Worm (Caenorhabditis elegans) whole organism, young adult: ENCODE data around the gene str-134.

Experiments
- B0336.3 ChIP-seq: fragments of 200-800 bp; sonication (Bioruptor generic); IDR thresholded peaks from 2 replicates; pipeline ENCODE4 v1.3.6; 2022; ENCODE audit warnings: missing genetic modification characterization, missing compliant biosample characterization
- C06A6.2 ChIP-seq: fragments of 200-800 bp; sonication (Bioruptor generic); conservative IDR thresholded peaks from 2 replicates; pipeline ENCODE4 v1.3.6; 2022; ENCODE audit warnings: missing genetic modification characterization, missing compliant biosample characterization
- C17E4.6 ChIP-seq: fragments of 200-800 bp; sonication (Bioruptor generic); IDR thresholded peaks from 2 replicates; pipeline ENCODE4 v1.3.6; 2022; ENCODE audit warnings: missing genetic modification reagents, missing genetic modification characterization, missing compliant biosample characterization
- D2030.7 ChIP-seq: fragments of 200-800 bp; sonication (Bioruptor generic); IDR thresholded peaks from 2 replicates; pipeline ENCODE4 v1.3.6; 2022; ENCODE audit warnings: missing genetic modification reagents, missing genetic modification characterization, missing compliant biosample characterization
- F52B5.7 ChIP-seq: sonication (generic microtip); optimal IDR thresholded peaks from 2 replicates; lab custom pipeline; 2016; ENCODE audit warnings: mild to moderate bottlenecking, missing genetic modification characterization, missing compliant biosample characterization
- K11D2.4 ChIP-seq: fragments of 200-800 bp; sonication (Bioruptor generic); IDR thresholded peaks from 2 replicates; pipeline ENCODE4 v1.3.6; 2022; ENCODE audit warnings: missing genetic modification reagents, missing genetic modification characterization, missing compliant biosample characterization
- K12H6.12 ChIP-seq: fragments of 200-800 bp; sonication (Bioruptor generic); optimal IDR thresholded peaks from 2 replicates; lab custom pipeline; 2018; ENCODE audit warnings: mild to moderate bottlenecking, missing genetic modification characterization, missing compliant biosample characterization
- T26A5.8 ChIP-seq: sonication (generic microtip); optimal IDR thresholded peaks from 2 replicates; lab custom pipeline; 2016; ENCODE audit warnings: missing genetic modification characterization, missing compliant biosample characterization
- Y53G8AR.9 ChIP-seq: fragments of 200-800 bp; sonication (Bioruptor generic); conservative IDR thresholded peaks from 2 replicates; pipeline ENCODE4 v1.3.6; 2022; ENCODE audit warnings: missing genetic modification reagents, missing genetic modification characterization, missing compliant biosample characterization
- ZK185.1 ChIP-seq: sonication (generic microtip); optimal IDR thresholded peaks from 2 replicates; lab custom pipeline; 2016; ENCODE audit warnings: mild to moderate bottlenecking, missing genetic modification characterization, missing compliant biosample characterization; ENCODE audit not compliant: poor library complexity, severe bottlenecking
- akir-1 ChIP-seq: fragments of 200-800 bp; sonication (Bioruptor generic); optimal IDR thresholded peaks from 2 replicates; lab custom pipeline; 2018; ENCODE audit warnings: mild to moderate bottlenecking, missing genetic modification characterization, moderate library complexity, missing compliant biosample characterization
- ama-1 ChIP-seq, 3 experiments: fragments of 150-350 bp in 1 of 3; sonication (generic microtip) in 2 of 3; optimal IDR thresholded peaks; 2 replicates each; lab custom pipeline; 2014 to 2018; ENCODE audit warnings: missing biosample characterization in 2 of 3, missing genetic modification characterization in 2 of 3, missing genetic modification reagents in 2 of 3
- aptf-2 ChIP-seq: fragments of 200-800 bp; sonication (Bioruptor generic); conservative IDR thresholded peaks from 2 replicates; pipeline ENCODE4 v1.3.6; 2022; ENCODE audit warnings: missing genetic modification reagents, missing genetic modification characterization, missing compliant biosample characterization
- bed-2 ChIP-seq: fragments of 200-800 bp; sonication (Bioruptor generic); IDR thresholded peaks from 2 replicates; pipeline ENCODE4 v1.3.6; 2022; ENCODE audit warnings: missing genetic modification reagents, missing genetic modification characterization, missing compliant biosample characterization
- cebp-1 ChIP-seq, 2 experiments: fragments of 200-800 bp in 1 of 2; sonication (Bioruptor generic) in 1 of 2; sonication (generic microtip) in 1 of 2; IDR thresholded peaks in 1 of 2; optimal IDR thresholded peaks in 1 of 2; 2 replicates each; pipeline versions ENCODE4 v1.3.6 to Lab custom; 2017 to 2022; ENCODE audit warnings: missing compliant biosample characterization in 2 of 2, missing genetic modification characterization in 2 of 2, mild to moderate bottlenecking in 1 of 2, missing genetic modification reagents in 1 of 2, moderate library complexity in 1 of 2
- ceh-58 ChIP-seq: fragments of 200-800 bp; sonication (Bioruptor generic); IDR thresholded peaks from 2 replicates; pipeline ENCODE4 v1.3.6; 2022; ENCODE audit warnings: missing genetic modification characterization, missing compliant biosample characterization
- ceh-79 ChIP-seq: sonication (generic microtip); optimal IDR thresholded peaks from 2 replicates; lab custom pipeline; 2017; ENCODE audit warnings: mild to moderate bottlenecking, missing genetic modification characterization, missing compliant biosample characterization
- ceh-91 ChIP-seq: fragments of 200-800 bp; sonication (Bioruptor generic); IDR thresholded peaks from 2 replicates; pipeline ENCODE4 v1.3.6; 2022; ENCODE audit warnings: missing genetic modification reagents, missing genetic modification characterization, missing compliant biosample characterization
- dox-1 ChIP-seq: fragments of 200-800 bp; sonication (Bioruptor generic); IDR thresholded peaks from 2 replicates; pipeline ENCODE4 v1.3.6; 2022; ENCODE audit warnings: missing genetic modification reagents, missing genetic modification characterization, missing compliant biosample characterization
- dpl-1 ChIP-seq: fragments of 150-350 bp; optimal IDR thresholded peaks from 2 replicates; lab custom pipeline; 2014; ENCODE audit warnings: missing biosample characterization, missing genetic modification reagents, missing genetic modification characterization
- efl-1 ChIP-seq: fragments of 150-350 bp; optimal IDR thresholded peaks from 2 replicates; lab custom pipeline; 2014; ENCODE audit warnings: missing biosample characterization, missing genetic modification reagents, missing genetic modification characterization
- egl-18 ChIP-seq: fragments of 200-800 bp; sonication (Bioruptor generic); IDR thresholded peaks from 2 replicates; pipeline ENCODE4 v1.3.6; 2022; ENCODE audit warnings: missing genetic modification reagents, missing genetic modification characterization, missing compliant biosample characterization
- ekl-4 ChIP-seq: fragments of 200-800 bp; sonication (Bioruptor generic); IDR thresholded peaks from 2 replicates; pipeline ENCODE4 v1.3.6; 2022; ENCODE audit warnings: missing genetic modification reagents, missing genetic modification characterization, missing compliant biosample characterization
- hlh-12 ChIP-seq: sonication (generic microtip); optimal IDR thresholded peaks from 2 replicates; lab custom pipeline; 2016; ENCODE audit warnings: missing genetic modification characterization, missing compliant biosample characterization
- hmg-20 ChIP-seq: fragments of 200-800 bp; sonication (Bioruptor generic); IDR thresholded peaks from 2 replicates; pipeline ENCODE4 v1.3.6; 2022; ENCODE audit warnings: missing genetic modification reagents, missing genetic modification characterization, missing compliant biosample characterization
- hsf-1 ChIP-seq: fragments of 200-800 bp; sonication (Bioruptor generic); IDR thresholded peaks from 2 replicates; pipeline ENCODE4 v1.3.6; 2022; ENCODE audit warnings: missing genetic modification reagents, missing genetic modification characterization, missing compliant biosample characterization
- lsl-1 ChIP-seq: fragments of 200-800 bp; sonication (Bioruptor generic); optimal IDR thresholded peaks from 2 replicates; lab custom pipeline; 2018; ENCODE audit warnings: mild to moderate bottlenecking, missing genetic modification characterization, moderate library complexity, missing compliant biosample characterization
- madf-3 ChIP-seq: fragments of 200-800 bp; sonication (Bioruptor generic); IDR thresholded peaks from 2 replicates; pipeline ENCODE4 v1.3.6; 2022; ENCODE audit warnings: missing genetic modification reagents, missing genetic modification characterization, missing compliant biosample characterization
- madf-6 ChIP-seq: fragments of 200-800 bp; sonication (Bioruptor generic); IDR thresholded peaks from 2 replicates; pipeline ENCODE4 v1.3.6; 2022; ENCODE audit warnings: missing genetic modification reagents, missing genetic modification characterization, missing compliant biosample characterization
- madf-8 ChIP-seq: fragments of 200-800 bp; sonication (Bioruptor generic); conservative IDR thresholded peaks from 2 replicates; pipeline ENCODE4 v1.3.6; 2022; ENCODE audit warnings: missing genetic modification reagents, missing genetic modification characterization, missing compliant biosample characterization
- nfya-2 ChIP-seq: fragments of 200-800 bp; sonication (Bioruptor generic); IDR thresholded peaks from 2 replicates; pipeline ENCODE4 v1.3.6; 2022; ENCODE audit warnings: missing genetic modification reagents, missing genetic modification characterization, missing compliant biosample characterization
- nhr-27 ChIP-seq: fragments of 200-800 bp; sonication (Bioruptor generic); optimal IDR thresholded peaks from 2 replicates; lab custom pipeline; 2018; ENCODE audit warnings: mild to moderate bottlenecking, missing genetic modification characterization, moderate library complexity, missing compliant biosample characterization
- nhr-80 ChIP-seq: sonication (generic microtip); optimal IDR thresholded peaks from 2 replicates; lab custom pipeline; 2016; ENCODE audit warnings: missing genetic modification characterization, missing compliant biosample characterization
- pbrm-1 ChIP-seq: fragments of 200-800 bp; sonication (Bioruptor generic); IDR thresholded peaks from 2 replicates; pipeline ENCODE4 v1.3.6; 2022; ENCODE audit warnings: missing genetic modification reagents, missing genetic modification characterization, missing compliant biosample characterization
- repo-1 ChIP-seq: sonication (generic microtip); optimal IDR thresholded peaks from 2 replicates; lab custom pipeline; 2017; ENCODE audit warnings: mild to moderate bottlenecking, missing genetic modification characterization, missing compliant biosample characterization
- rpc-1 ChIP-seq, 2 experiments: fragments of 150-350 bp in 1 of 2; sonication (generic microtip) in 1 of 2; optimal IDR thresholded peaks; 2 replicates each; lab custom pipeline; 2014 to 2018; ENCODE audit warnings: missing biosample characterization in 1 of 2, missing genetic modification characterization in 1 of 2, missing genetic modification reagents in 1 of 2, missing genotype in 1 of 2
- sptf-2 ChIP-seq: fragments of 200-800 bp; sonication (Bioruptor generic); optimal IDR thresholded peaks from 2 replicates; lab custom pipeline; 2018; ENCODE audit warnings: mild to moderate bottlenecking, missing genetic modification characterization, missing compliant biosample characterization
- tbx-9 ChIP-seq: sonication (generic microtip); optimal IDR thresholded peaks from 2 replicates; lab custom pipeline; 2016; ENCODE audit warnings: borderline replicate concordance, missing genetic modification characterization, inconsistent platforms, missing compliant biosample characterization
- tlf-1 ChIP-seq: fragments of 200-800 bp; sonication (Bioruptor generic); optimal IDR thresholded peaks from 2 replicates; lab custom pipeline; 2018; ENCODE audit warnings: mild to moderate bottlenecking, missing genetic modification characterization, missing compliant biosample characterization
- zfh-2 ChIP-seq: fragments of 200-800 bp; sonication (Bioruptor generic); conservative IDR thresholded peaks from 2 replicates; pipeline ENCODE4 v1.3.6; 2022; ENCODE audit warnings: missing genetic modification reagents, missing genetic modification characterization, missing compliant biosample characterization
- ztf-22 ChIP-seq: fragments of 200-800 bp; sonication (Bioruptor generic); optimal IDR thresholded peaks from 2 replicates; lab custom pipeline; 2018; ENCODE audit warnings: mild to moderate bottlenecking, missing genetic modification characterization, moderate library complexity, missing compliant biosample characterization
- ztf-26 ChIP-seq: sonication (generic microtip); optimal IDR thresholded peaks from 2 replicates; lab custom pipeline; 2017; ENCODE audit warnings: missing genetic modification characterization, missing compliant biosample characterization
- ztf-3 ChIP-seq: fragments of 200-800 bp; sonication (Bioruptor generic); optimal IDR thresholded peaks from 2 replicates; lab custom pipeline; 2018; ENCODE audit warnings: mild to moderate bottlenecking, missing genetic modification characterization, missing compliant biosample characterization

Gene str-134

ce11 chrV:773256-773655 is 29.8 kb downstream of the str-134 start, which contains the start of gene sti-1 (continued):
- peak; percentile 42 for TF ChIP-seq rpc-1 (optimal IDR thresholded peaks at IDR 0.05; lab: Kevin White, UChicago)
- no peak for TF ChIP-seq rpc-1 (tag; optimal IDR thresholded peaks at IDR 0.05; lab: Kevin White, UChicago)
- TF ChIP-seq efl-1 = peak; percentile 92
- peak; percentile 98 for TF ChIP-seq hsf-1 (GFP tag; lab: Robert Waterston, UW)
- TF ChIP-seq madf-3 (GFP tag; lab: Robert Waterston, UW) = peak; percentile 70; the same call in 1 of the 2 replicates
- no peak for TF ChIP-seq aptf-2 (GFP tag; lab: Robert Waterston, UW)
- 0 out of 2 replicates have a peak, but pooled peaks have one; percentile 7 for TF ChIP-seq hmg-20 (GFP tag; lab: Robert Waterston, UW)
- TF ChIP-seq ZK185.1 (tag; lab: Kevin White, UChicago) = peak; percentile 7
- TF ChIP-seq tbx-9 (tag; lab: Kevin White, UChicago) = no peak
- peak; percentile 67 for TF ChIP-seq B0336.3 (GFP tag; lab: Robert Waterston, UW)
- TF ChIP-seq akir-1 (GFP tag; lab: Kevin White, UChicago) = no peak
- TF ChIP-seq bed-2 (GFP tag; lab: Robert Waterston, UW) = no peak
- no peak for TF ChIP-seq egl-18 (GFP tag; lab: Robert Waterston, UW)
- TF ChIP-seq ztf-26 = peak; percentile 10
- TF ChIP-seq hlh-12 (tag; lab: Kevin White, UChicago) = no peak
- TF ChIP-seq dox-1 (GFP tag; lab: Robert Waterston, UW) = peak; percentile 66
- peak; percentile 67; the same call in 1 of the 2 replicates for TF ChIP-seq ekl-4 (GFP tag; lab: Robert Waterston, UW)
- peak; percentile 85 for TF ChIP-seq D2030.7 (GFP tag; lab: Robert Waterston, UW)
- TF ChIP-seq dpl-1 (GFP tag; lab: Kevin White, UChicago) = peak; percentile 80
- peak; percentile 84 for TF ChIP-seq pbrm-1 (GFP tag; lab: Robert Waterston, UW)
- peak; percentile 47 for TF ChIP-seq ceh-91
- peak; percentile 63 for TF ChIP-seq K12H6.12
- no peak for TF ChIP-seq ztf-3 (GFP tag; lab: Kevin White, UChicago)

ce11 chrV:774341-774740 is 30.9 kb downstream of the str-134 start:
- TF ChIP-seq Y53G8AR.9 (no peak), zfh-2 (GFP tag; lab: Robert Waterston, UW) (peak; percentile 60), F52B5.7 (tag; lab: Kevin White, UChicago) (no peak), tlf-1 (GFP tag; lab: Kevin White, UChicago) (no peak), madf-3 (GFP tag; lab: Robert Waterston, UW) (no peak)

ce11 chrV:774875-775359 is 31.5 kb downstream of the str-134 start, which contains the start of gene srbc-58:
TSS of gene srbc-58 (plus strand) at chrV:774995.
- TF ChIP-seq D2030.7 (GFP tag; lab: Robert Waterston, UW) (peak; percentile 45; the same call in 1 of the 2 replicates), ama-1 (optimal IDR thresholded peaks at IDR 0.05; lab: Kevin White, UChicago) (no peak), ama-1 (GFP tag; optimal IDR thresholded peaks at IDR 0.05; lab: Kevin White, UChicago) (peak in 1 of 2 experiments; percentile 52), nhr-80 (no peak), nhr-27 (tag; lab: Kevin White, UChicago) (no peak), ekl-4 (GFP tag; lab: Robert Waterston, UW) (peak; percentile 78), pbrm-1 (GFP tag; lab: Robert Waterston, UW) (peak; percentile 39; the same call in 1 of the 2 replicates), ceh-58 (GFP tag; lab: Robert Waterston, UW) (0 out of 2 replicates have a peak, but pooled peaks have one; percentile 52), hsf-1 (GFP tag; lab: Robert Waterston, UW) (peak; percentile 75; the same call in 1 of the 2 replicates), K11D2.4 (GFP tag; lab: Robert Waterston, UW) (no peak), C06A6.2 (no peak), repo-1 (tag; lab: Kevin White, UChicago) (peak; percentile 24), Y53G8AR.9 (peak; percentile 69; the same call in 1 of the 2 replicates), madf-6 (GFP tag; lab: Robert Waterston, UW) (peak; percentile 27), cebp-1 (GFP tag; IDR thresholded peaks at IDR 0.05; lab: Robert Waterston, UW) (no peak), cebp-1 (tag; optimal IDR thresholded peaks at IDR 0.05; lab: Kevin White, UChicago) (peak; percentile 30), sptf-2 (GFP tag; lab: Kevin White, UChicago) (no peak), efl-1 (peak; percentile 85), T26A5.8 (peak; percentile 2), ztf-22 (no peak), ceh-79 (tag; lab: Kevin White, UChicago) (peak; percentile 8), tlf-1 (GFP tag; lab: Kevin White, UChicago) (peak; percentile 72), nfya-2 (GFP tag; lab: Robert Waterston, UW) (no peak), lsl-1 (GFP tag; lab: Kevin White, UChicago) (peak; percentile 27), madf-8 (no peak), C17E4.6 (no peak)
